Fruit fly (Drosophila melanogaster) whole organism, embryonic: ENCODE measurements around the gene bb8.

Experiments
- Asciz ChIP-seq: fragments of 200-800 bp; sonication (Bioruptor generic); optimal IDR thresholded peaks from 2 replicates; lab custom pipeline; 2017; ENCODE audit warnings: missing biosample characterization, mild to moderate bottlenecking, missing genetic modification characterization, missing genetic modification reagents
- B-H2 ChIP-seq: fragments of 200-800 bp; sonication (Bioruptor generic); optimal IDR thresholded peaks from 2 replicates; lab custom pipeline; 2018; ENCODE audit warnings: missing biosample characterization, mild to moderate bottlenecking, missing genetic modification characterization
- CG10462 ChIP-seq: fragments of 200-800 bp; sonication (Bioruptor generic); optimal IDR thresholded peaks from 2 replicates; lab custom pipeline; 2016; ENCODE audit warnings: missing biosample characterization, missing genetic modification characterization
- CG10565 ChIP-seq: fragments of 200-800 bp; sonication (Bioruptor generic); optimal IDR thresholded peaks from 3 replicates; lab custom pipeline; 2016; ENCODE audit warnings: missing biosample characterization, mild to moderate bottlenecking, missing genetic modification characterization
- CG11085 ChIP-seq: fragments of 200-800 bp; sonication (Bioruptor generic); IDR thresholded peaks from 2 replicates; pipeline ENCODE4 v1.3.6; 2022; ENCODE audit warnings: missing biosample characterization, missing genetic modification characterization
- CG11093 ChIP-seq: fragments of 200-800 bp; sonication (Bioruptor generic); IDR thresholded peaks from 3 replicates; pipeline ENCODE4 v1.3.6; 2022; ENCODE audit warnings: missing biosample characterization, missing genetic modification characterization
- CG11560 ChIP-seq: fragments of 200-800 bp; sonication (Bioruptor generic); IDR thresholded peaks from 3 replicates; pipeline ENCODE4 v1.3.6; 2022; ENCODE audit warnings: missing biosample characterization, missing genetic modification characterization
- CG12299 ChIP-seq: fragments of 200-800 bp; sonication (Bioruptor generic); optimal IDR thresholded peaks from 2 replicates; lab custom pipeline; 2018; ENCODE audit warnings: missing biosample characterization, mild to moderate bottlenecking, missing genetic modification characterization
- CG13894 ChIP-seq: fragments of 200-800 bp; sonication (Bioruptor generic); optimal IDR thresholded peaks from 3 replicates; lab custom pipeline; 2018; ENCODE audit warnings: missing biosample characterization, mild to moderate bottlenecking, missing genetic modification characterization, moderate library complexity
- CG15479 ChIP-seq: fragments of 200-800 bp; sonication (Bioruptor generic); optimal IDR thresholded peaks from 3 replicates; lab custom pipeline; 2019; ENCODE audit warnings: missing biosample characterization, mild to moderate bottlenecking, missing genetic modification characterization, moderate library complexity
- CG15514 ChIP-seq: fragments of 200-800 bp; sonication (Bioruptor generic); optimal IDR thresholded peaks from 3 replicates; lab custom pipeline; 2017; ENCODE audit warnings: missing biosample characterization, missing genetic modification characterization, mild to moderate bottlenecking, moderate library complexity, missing genetic modification reagents
- CG17186 ChIP-seq: fragments of 200-800 bp; sonication (Bioruptor generic); optimal IDR thresholded peaks from 3 replicates; lab custom pipeline; 2017; ENCODE audit warnings: missing biosample characterization, missing genetic modification reagents, missing genetic modification characterization
- CG18011 ChIP-seq: fragments of 200-800 bp; sonication (Bioruptor generic); optimal IDR thresholded peaks from 2 replicates; lab custom pipeline; 2017; ENCODE audit warnings: missing biosample characterization, missing genetic modification characterization, mild to moderate bottlenecking, moderate library complexity, missing genotype
- CG18262 ChIP-seq: fragments of 200-800 bp; optimal IDR thresholded peaks from 3 replicates; lab custom pipeline; 2019; ENCODE audit warnings: missing biosample characterization, mild to moderate bottlenecking, missing genetic modification characterization, moderate library complexity
- CG3281 ChIP-seq: fragments of 200-800 bp; sonication (Bioruptor generic); optimal IDR thresholded peaks from 3 replicates; lab custom pipeline; 2017; ENCODE audit warnings: missing biosample characterization, mild to moderate bottlenecking, missing genetic modification characterization
- CG3726 ChIP-seq: fragments of 200-800 bp; sonication (Bioruptor generic); IDR thresholded peaks from 3 replicates; pipeline ENCODE4, ENCODE4 v1.3.6; 2022; ENCODE audit warnings: missing biosample characterization, missing genetic modification characterization
- CG5953 ChIP-seq: fragments of 200-800 bp; sonication (Bioruptor generic); IDR thresholded peaks from 2 replicates; pipeline ENCODE4 v1.3.6; 2022; ENCODE audit warnings: missing biosample characterization, missing genetic modification characterization
- CG7745 ChIP-seq: fragments of 200-800 bp; sonication (Bioruptor generic); optimal IDR thresholded peaks from 2 replicates; lab custom pipeline; 2018; ENCODE audit warnings: missing biosample characterization, mild to moderate bottlenecking, missing genetic modification characterization, moderate library complexity
- CG8290 ChIP-seq, 3 experiments: fragments of 200-800 bp; sonication (Bioruptor generic); optimal IDR thresholded peaks; 2 replicates each; lab custom pipeline; 2016 to 2019; ENCODE audit warnings: missing biosample characterization in 3 of 3, missing genetic modification characterization in 3 of 3, mild to moderate bottlenecking in 2 of 3, moderate library complexity in 1 of 3
- CG8388 ChIP-seq: fragments of 200-800 bp; sonication (Bioruptor generic); optimal IDR thresholded peaks from 2 replicates; lab custom pipeline; 2019; ENCODE audit warnings: missing biosample characterization, mild to moderate bottlenecking, missing genetic modification characterization, moderate library complexity
- CG9437 ChIP-seq: fragments of 200-800 bp; sonication (Bioruptor generic); optimal IDR thresholded peaks from 2 replicates; lab custom pipeline; 2018; ENCODE audit warnings: missing biosample characterization, mild to moderate bottlenecking, missing genetic modification characterization
- CG9727 ChIP-seq: fragments of 200-800 bp; sonication (Bioruptor generic); optimal IDR thresholded peaks from 3 replicates; lab custom pipeline; 2017; ENCODE audit warnings: missing biosample characterization, mild to moderate bottlenecking, missing genetic modification characterization
- Chrac-16 ChIP-seq: fragments of 200-800 bp; sonication (Bioruptor generic); optimal IDR thresholded peaks from 3 replicates; lab custom pipeline; 2016; ENCODE audit warnings: missing biosample characterization, missing genetic modification characterization
- Dbx ChIP-seq: fragments of 200-800 bp; sonication (Bioruptor generic); IDR thresholded peaks from 3 replicates; pipeline ENCODE4 v1.3.6; 2022; ENCODE audit warnings: missing biosample characterization, missing genetic modification characterization
- Deaf1 ChIP-seq: fragments of 200-800 bp; optimal IDR thresholded peaks from 3 replicates; lab custom pipeline; 2019; ENCODE audit warnings: missing biosample characterization, mild to moderate bottlenecking, missing genetic modification characterization, moderate library complexity
- Elba2 ChIP-seq: fragments of 200-800 bp; sonication (Bioruptor generic); optimal IDR thresholded peaks from 3 replicates; lab custom pipeline; 2016; ENCODE audit warnings: missing biosample characterization, missing genetic modification characterization
- Gsc ChIP-seq: fragments of 200-800 bp; sonication (Bioruptor generic); IDR thresholded peaks from 2 replicates; pipeline ENCODE4 v1.3.6; 2022; ENCODE audit warnings: missing biosample characterization, missing genetic modification characterization
- HLH54F ChIP-seq: fragments of 200-800 bp; sonication (Bioruptor generic); optimal IDR thresholded peaks from 3 replicates; lab custom pipeline; 2016; ENCODE audit warnings: missing biosample characterization, missing genetic modification characterization
- Hey ChIP-seq: fragments of 200-800 bp; sonication (Bioruptor generic); optimal IDR thresholded peaks from 3 replicates; lab custom pipeline; 2018; ENCODE audit warnings: missing biosample characterization, mild to moderate bottlenecking, missing genetic modification characterization
- Hmr ChIP-seq: fragments of 200-800 bp; sonication (Bioruptor generic); optimal IDR thresholded peaks from 3 replicates; lab custom pipeline; 2017; ENCODE audit warnings: mild to moderate bottlenecking, missing biosample characterization, missing genetic modification reagents, missing genetic modification characterization
- MTF-1 ChIP-seq: fragments of 200-800 bp; sonication (Bioruptor generic); optimal IDR thresholded peaks from 2 replicates; lab custom pipeline; 2018; ENCODE audit warnings: missing biosample characterization, mild to moderate bottlenecking, missing genetic modification characterization, borderline replicate concordance
- Med ChIP-seq: fragments of 200-800 bp; sonication (Bioruptor generic); peaks from one replicate; lab custom pipeline; 2016; ENCODE audit warnings: missing biosample characterization, missing genetic modification characterization, mild to moderate bottlenecking, inconsistent platforms, moderate library complexity
- Meics ChIP-seq: fragments of 200-800 bp; sonication (Bioruptor generic); optimal IDR thresholded peaks from 2 replicates; lab custom pipeline; 2017; ENCODE audit warnings: missing biosample characterization, mild to moderate bottlenecking, missing genetic modification characterization
- NC2β ChIP-seq: fragments of 200-800 bp; sonication (Bioruptor generic); optimal IDR thresholded peaks from 2 replicates; lab custom pipeline; 2016; ENCODE audit warnings: missing biosample characterization, missing genetic modification characterization
- NFAT ChIP-seq: fragments of 200-800 bp; sonication (Bioruptor generic); IDR thresholded peaks from 2 replicates; pipeline ENCODE4 v1.3.6; 2022; ENCODE audit warnings: missing biosample characterization, missing genetic modification characterization
- Nf-YB ChIP-seq: fragments of 200-800 bp; sonication (Bioruptor generic); optimal IDR thresholded peaks from 3 replicates; lab custom pipeline; 2019; ENCODE audit warnings: missing biosample characterization, mild to moderate bottlenecking, missing genetic modification characterization, moderate library complexity
- PHDP ChIP-seq: fragments of 200-800 bp; sonication (Bioruptor generic); optimal IDR thresholded peaks from 3 replicates; lab custom pipeline; 2018; ENCODE audit warnings: missing biosample characterization, mild to moderate bottlenecking, missing genetic modification characterization, moderate library complexity
- Rfx ChIP-seq: fragments of 200-800 bp; sonication (Bioruptor generic); IDR thresholded peaks from 2 replicates; pipeline ENCODE4 v1.3.6; 2022; ENCODE audit warnings: missing biosample characterization, missing genetic modification characterization
- cas ChIP-seq: fragments of 200-800 bp; sonication (Bioruptor generic); IDR thresholded peaks from 2 replicates; pipeline ENCODE4 v1.3.6; 2022; ENCODE audit warnings: missing biosample characterization, missing genetic modification characterization
- cwo ChIP-seq: fragments of 200-800 bp; sonication (Bioruptor generic); optimal IDR thresholded peaks from 3 replicates; lab custom pipeline; 2017; ENCODE audit warnings: missing biosample characterization, missing genetic modification characterization, mild to moderate bottlenecking, moderate library complexity, missing genetic modification reagents
- fd96Cb ChIP-seq: fragments of 200-800 bp; sonication (Bioruptor generic); optimal IDR thresholded peaks from 2 replicates; lab custom pipeline; 2018; ENCODE audit warnings: missing biosample characterization, mild to moderate bottlenecking, missing genetic modification characterization, moderate library complexity
- grau ChIP-seq: fragments of 200-800 bp; optimal IDR thresholded peaks from 3 replicates; lab custom pipeline; 2019; ENCODE audit warnings: missing biosample characterization, mild to moderate bottlenecking, missing genetic modification characterization, moderate library complexity
- gsb ChIP-seq: fragments of 200-800 bp; sonication (Bioruptor generic); IDR thresholded peaks from 2 replicates; pipeline ENCODE4 v1.3.6; 2022; ENCODE audit warnings: missing biosample characterization, missing genetic modification characterization
- lov ChIP-seq, 2 experiments: fragments of 200-800 bp in 1 of 2; fragments of >200 bp in 1 of 2; sonication (Bioruptor generic) in 1 of 2; IDR thresholded peaks in 1 of 2; optimal IDR thresholded peaks in 1 of 2; 2 replicates in 1 of 2; 3 replicates in 1 of 2; pipeline versions ENCODE4 v1.3.6 to Lab custom; 2017 to 2022; ENCODE audit warnings: missing biosample characterization in 1 of 2, missing genetic modification characterization in 1 of 2
- onecut ChIP-seq: fragments of 200-800 bp; sonication (Bioruptor generic); IDR thresholded peaks from 2 replicates; pipeline ENCODE4 v1.3.6; 2022; ENCODE audit warnings: missing biosample characterization, missing genetic modification characterization
- pnt ChIP-seq: fragments of 200-800 bp; sonication (Bioruptor generic); optimal IDR thresholded peaks from 3 replicates; lab custom pipeline; 2016; ENCODE audit warnings: missing biosample characterization, missing genetic modification characterization
- repo ChIP-seq: fragments of 200-800 bp; sonication (Bioruptor generic); optimal IDR thresholded peaks from 2 replicates; lab custom pipeline; 2016; ENCODE audit warnings: missing biosample characterization, missing genetic modification characterization
- row ChIP-seq: fragments of 200-800 bp; sonication (Bioruptor generic); IDR thresholded peaks from 3 replicates; pipeline ENCODE4 v1.3.6; 2022; ENCODE audit warnings: missing biosample characterization, missing genetic modification characterization
- stc ChIP-seq: fragments of 200-800 bp; sonication (Bioruptor generic); IDR thresholded peaks from 2 replicates; pipeline ENCODE4 v1.3.6; 2022; ENCODE audit warnings: missing biosample characterization, missing genetic modification characterization

bb8 gene

dm6 chr3R:23337183-23337825 is 47.3 kb upstream of the bb8 start (continued):
- TF ChIP-seq CG9727 (GFP tag; lab: Kevin White, UChicago) (peak; percentile 13), Gsc (GFP tag; lab: Robert Waterston, UW) (no peak), fd96Cb (tag; lab: Kevin White, UChicago) (no peak), Rfx (GFP tag; lab: Robert Waterston, UW) (no peak), Nf-YB (GFP tag; lab: Kevin White, UChicago) (no peak), PHDP (no peak), Chrac-16 (GFP tag; lab: Kevin White, UChicago) (no peak), CG18011 (GFP tag; lab: Kevin White, UChicago) (no peak), repo (GFP tag; lab: Kevin White, UChicago) (no peak), NC2β (GFP tag; lab: Kevin White, UChicago) (no peak), B-H2 (no peak), Asciz (GFP tag; lab: Kevin White, UChicago) (no peak), Hey (tag; lab: Kevin White, UChicago) (no peak), CG11560 (tag; lab: Robert Waterston, UW) (no peak), Elba2 (GFP tag; lab: Kevin White, UChicago) (no peak), CG8290 (GFP tag; optimal IDR thresholded peaks at IDR 0.05; lab: Kevin White, UChicago) (no peak), CG8290 (tag; optimal IDR thresholded peaks at IDR 0.05; lab: Kevin White, UChicago) (peak in 1 of 2 experiments; percentile 18), Meics (GFP tag; lab: Kevin White, UChicago) (peak; percentile 8), CG17186 (GFP tag; lab: Kevin White, UChicago) (no peak), grau (tag; lab: Kevin White, UChicago) (peak; percentile 26), CG12299 (tag; lab: Kevin White, UChicago) (no peak), CG15514 (GFP tag; lab: Kevin White, UChicago) (no peak), cas (GFP tag; lab: Robert Waterston, UW) (no peak), MTF-1 (GFP tag; lab: Kevin White, UChicago) (no peak), gsb (no peak), Dbx (no peak), onecut (GFP tag; lab: Robert Waterston, UW) (no peak), cwo (peak; percentile 32), CG3726 (GFP tag; lab: Robert Waterston, UW) (no peak), CG13894 (tag; lab: Kevin White, UChicago) (no peak), row (GFP tag; lab: Robert Waterston, UW) (peak; percentile 44; the same call in 2 of the 3 replicates), CG11093 (GFP tag; lab: Robert Waterston, UW) (no peak), CG10462 (no peak), CG11085 (GFP tag; lab: Robert Waterston, UW) (no peak), CG15479 (no peak), Hmr (GFP tag; lab: Kevin White, UChicago) (peak; percentile 38), CG18262 (tag; lab: Kevin White, UChicago) (no peak), CG9437 (GFP tag; lab: Kevin White, UChicago) (no peak), CG10565 (GFP tag; lab: Kevin White, UChicago) (no peak), HLH54F (peak; percentile 25), Med (GFP tag; lab: Kevin White, UChicago) (peak; percentile 73), NFAT (GFP tag; lab: Robert Waterston, UW) (no peak), CG5953 (GFP tag; lab: Robert Waterston, UW) (no peak), stc (GFP tag; lab: Robert Waterston, UW) (no peak), CG7745 (tag; lab: Kevin White, UChicago) (no peak), CG8388 (GFP tag; lab: Kevin White, UChicago) (no peak), lov (optimal IDR thresholded peaks at IDR 0.05; lab: Kevin White, UChicago) (no peak), lov (GFP tag; IDR thresholded peaks at IDR 0.05; lab: Robert Waterston, UW) (no peak), Deaf1 (no peak), CG3281 (peak; percentile 13), pnt (GFP tag; lab: Kevin White, UChicago) (no peak)
